Worm (Caenorhabditis elegans): ENCODE data around the gene srd-41.

The srd-41 gene

DNA sequence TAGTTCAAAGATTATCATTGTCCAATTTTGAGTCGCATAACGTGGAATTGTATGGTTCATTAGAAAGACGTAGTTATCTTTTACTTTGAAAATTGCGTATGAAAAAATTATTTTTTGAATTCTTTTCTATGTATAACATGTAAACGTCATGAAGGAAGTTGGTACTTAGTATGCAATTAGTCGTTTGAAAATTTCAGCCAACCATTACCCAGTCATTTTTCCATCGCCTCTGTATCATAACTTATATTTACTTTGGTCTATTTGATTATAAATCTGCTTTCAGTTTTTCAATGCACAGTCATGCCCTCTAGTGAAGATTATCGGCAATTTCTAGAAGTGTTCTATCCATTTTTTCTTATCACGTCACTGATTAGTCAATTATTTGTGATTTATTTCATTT is at the start of gene srd-41:
Gene srd-41 (plus strand): TSS at position 301 of the 400 bp plus-strand sequence.
- TF ChIP-seq unc-30 (tag; optimal IDR thresholded peaks at IDR 0.05) = no peak
- no peak for TF ChIP-seq Y116A8C.19 (tag; optimal IDR thresholded peaks at IDR 0.05; ENCODE audit: borderline replicate concordance)
- no peak for TF ChIP-seq efl-3 (GFP tag; optimal IDR thresholded peaks at IDR 0.05)
- no peak for TF ChIP-seq nhr-12 (tag; optimal IDR thresholded peaks at IDR 0.05)
- TF ChIP-seq ets-5 (GFP tag; IDR thresholded peaks at IDR 0.05) = no peak

DNA sequence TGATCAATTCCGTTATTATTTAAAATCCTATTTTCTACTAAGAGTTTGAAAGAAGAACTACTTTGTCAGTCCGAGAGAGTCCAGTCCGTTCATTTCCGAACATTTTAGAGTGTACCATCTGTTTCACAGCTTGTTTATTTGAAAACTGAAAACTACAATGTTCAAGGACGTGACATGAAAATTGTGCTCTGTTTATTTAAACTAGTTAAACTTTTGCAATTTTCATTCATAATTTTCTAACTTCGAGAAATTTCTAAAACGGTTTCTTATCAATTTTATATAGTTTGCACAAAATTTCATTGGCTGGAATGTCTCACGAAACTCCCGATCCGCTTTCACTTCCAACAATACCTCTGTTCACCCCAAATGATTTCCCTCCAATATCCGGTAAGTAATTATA is 46.0 kb upstream of the srd-41 start, which contains the start of gene C04B4.1:
Gene C04B4.1 (plus strand): TSS at position 301 of the 400 bp plus-strand sequence.
- no peak for TF ChIP-seq sptf-1 (tag; optimal IDR thresholded peaks at IDR 0.05)
- TF ChIP-seq ama-1 (optimal IDR thresholded peaks at IDR 0.05) = no peak
- no peak for TF ChIP-seq snpc-4 (tag; optimal IDR thresholded peaks at IDR 0.05)
- TF ChIP-seq mdl-1 (tag; optimal IDR thresholded peaks at IDR 0.05) = no peak
- TF ChIP-seq ceh-88 (GFP tag; IDR thresholded peaks at IDR 0.05) = no peak
- no peak for TF ChIP-seq nhr-20 (tag; optimal IDR thresholded peaks at IDR 0.05)
- no peak for TF ChIP-seq pqm-1 (tag; optimal IDR thresholded peaks at IDR 0.05)
- no peak for TF ChIP-seq lin-15B (tag; optimal IDR thresholded peaks at IDR 0.05)
- no peak for TF ChIP-seq nhr-71 (tag; optimal IDR thresholded peaks at IDR 0.05)
- no peak for TF ChIP-seq ceh-90 (tag; optimal IDR thresholded peaks at IDR 0.05)
- no peak for TF ChIP-seq mab-9 (GFP tag; IDR thresholded peaks at IDR 0.05)
- TF ChIP-seq tlp-1 (tag; optimal IDR thresholded peaks at IDR 0.05) = no peak
- no peak for TF ChIP-seq tbx-2 (tag; optimal IDR thresholded peaks at IDR 0.05)
- TF ChIP-seq unc-130 (tag; optimal IDR thresholded peaks at IDR 0.05) = no peak
- TF ChIP-seq efl-1 (optimal IDR thresholded peaks at IDR 0.05) = no peak
- no peak for TF ChIP-seq efl-1 (GFP tag; optimal IDR thresholded peaks at IDR 0.05 in 1 of 2)

DNA sequence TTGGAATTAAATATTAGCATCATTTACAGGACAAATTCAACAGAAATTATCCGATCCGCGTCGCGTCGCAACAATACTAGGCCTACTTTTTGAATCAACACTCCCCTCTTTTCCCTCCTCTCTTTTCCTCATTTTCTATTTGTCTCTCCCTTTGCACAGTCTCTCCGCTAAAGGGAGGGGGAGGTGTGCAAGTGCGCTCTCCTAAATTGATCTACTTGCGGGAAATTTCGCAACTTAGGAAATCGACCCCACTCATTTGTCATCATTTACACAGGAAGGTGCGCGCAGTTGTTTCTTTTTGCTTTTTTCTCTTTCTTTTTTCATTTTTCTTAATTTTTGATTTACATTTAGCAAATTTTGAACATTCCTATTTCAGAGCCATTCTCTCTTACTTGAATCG is 43.6 kb upstream of the srd-41 start, which contains the start of gene C04B4.2:
Gene C04B4.2 (plus strand): TSS at position 371 of the 400 bp plus-strand sequence.
- TF ChIP-seq ceh-8 (GFP tag; optimal IDR thresholded peaks at IDR 0.05) = no peak
- no peak for TF ChIP-seq lin-35 (GFP tag; optimal IDR thresholded peaks at IDR 0.05)
- TF ChIP-seq ceh-88 (GFP tag; IDR thresholded peaks at IDR 0.05) = no peak
- no peak for TF ChIP-seq ztf-11 (tag; optimal IDR thresholded peaks at IDR 0.05)
- no peak for TF ChIP-seq mab-9 (GFP tag; IDR thresholded peaks at IDR 0.05)
- no peak for TF ChIP-seq lin-39 (tag; optimal IDR thresholded peaks at IDR 0.05)
- no peak for TF ChIP-seq nhr-71 (tag; optimal IDR thresholded peaks at IDR 0.05)
- TF ChIP-seq snu-23 (GFP tag; optimal IDR thresholded peaks at IDR 0.05) = no peak
- TF ChIP-seq F16B12.6 (tag; optimal IDR thresholded peaks at IDR 0.05) = no peak
- no peak for TF ChIP-seq grh-1 (GFP tag; IDR thresholded peaks at IDR 0.05)
- no peak for TF ChIP-seq ces-1 (GFP tag; optimal IDR thresholded peaks at IDR 0.05)
- TF ChIP-seq aly-2 (tag; optimal IDR thresholded peaks at IDR 0.05) = no peak
- TF ChIP-seq fos-1 (tag; optimal IDR thresholded peaks at IDR 0.05) = no peak
- TF ChIP-seq nhr-85 (tag) = no peak
- no peak for TF ChIP-seq unc-98 (GFP tag; IDR thresholded peaks at IDR 0.05)
- TF ChIP-seq ztf-4 (tag; optimal IDR thresholded peaks at IDR 0.05) = no peak
- TF ChIP-seq tlp-1 (tag; optimal IDR thresholded peaks at IDR 0.05) = no peak

DNA sequence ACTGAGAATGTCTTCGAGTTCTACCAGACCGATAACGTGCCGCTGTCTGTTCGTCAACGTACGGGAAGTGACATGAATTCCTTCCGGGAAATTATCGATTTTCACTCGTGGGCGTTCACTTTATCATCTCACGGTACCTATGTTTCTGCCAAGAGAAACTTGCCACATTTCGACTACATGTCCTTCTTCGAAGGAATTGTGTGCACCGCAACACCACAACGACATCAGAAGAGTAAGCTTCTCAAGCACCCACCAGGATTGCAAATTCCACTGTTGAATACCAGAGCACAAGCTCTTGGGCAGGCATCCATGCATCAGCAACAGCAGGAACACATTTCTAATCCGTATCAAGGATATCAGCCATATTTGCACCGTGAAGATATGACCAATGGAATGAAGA is 42.4 kb upstream of the srd-41 start:
- TF ChIP-seq elt-2 (tag; optimal IDR thresholded peaks at IDR 0.05) (no peak), aha-1 (tag; optimal IDR thresholded peaks at IDR 0.05) (no peak), nhr-84 (tag; optimal IDR thresholded peaks at IDR 0.05) (no peak), nhr-12 (tag; optimal IDR thresholded peaks at IDR 0.05) (no peak), egl-27 (tag; optimal IDR thresholded peaks at IDR 0.05) (no peak), dsc-1 (tag; optimal IDR thresholded peaks at IDR 0.05) (no peak), isw-1 (GFP tag; IDR thresholded peaks at IDR 0.05) (no peak)
